Worm (Caenorhabditis elegans) whole organism, mixed stage, embryonic: ENCODE measurements around the gene nhr-12.

ENCODE experiments used
- M03D4.4 ChIP-seq: sonication (generic microtip); optimal IDR thresholded peaks from 2 replicates; lab custom pipeline; 2017; ENCODE audit warnings: mild to moderate bottlenecking, missing genetic modification characterization, missing compliant biosample characterization
- bed-3 ChIP-seq: fragments of 200-800 bp; sonication (Bioruptor generic); optimal IDR thresholded peaks from 3 replicates; lab custom pipeline; 2018; ENCODE audit warnings: mild to moderate bottlenecking, missing genetic modification characterization, moderate library complexity, missing compliant biosample characterization
- blmp-1 ChIP-seq: fragments of 150-350 bp; optimal IDR thresholded peaks from 2 replicates; lab custom pipeline; 2014; ENCODE audit warnings: missing biosample characterization, missing genetic modification characterization
- ceh-39 ChIP-seq: fragments of 150-350 bp; optimal IDR thresholded peaks from 2 replicates; lab custom pipeline; 2014; ENCODE audit warnings: missing biosample characterization, missing genetic modification characterization
- ceh-43 ChIP-seq: fragments of 200-800 bp; sonication (Bioruptor generic); optimal IDR thresholded peaks from 2 replicates; lab custom pipeline; 2018; ENCODE audit warnings: mild to moderate bottlenecking, missing genetic modification characterization, moderate library complexity, missing compliant biosample characterization
- ceh-83 ChIP-seq: fragments of 200-800 bp; sonication (Bioruptor generic); optimal IDR thresholded peaks from 2 replicates; lab custom pipeline; 2018; ENCODE audit warnings: mild to moderate bottlenecking, missing genetic modification characterization, missing compliant biosample characterization
- ces-1 ChIP-seq: fragments of 150-350 bp; optimal IDR thresholded peaks from 2 replicates; lab custom pipeline; 2014; ENCODE audit warnings: missing biosample characterization, missing genetic modification reagents, missing genetic modification characterization
- cnd-1 ChIP-seq: fragments of 200-800 bp; sonication (Bioruptor generic); optimal IDR thresholded peaks from 2 replicates; lab custom pipeline; 2018; ENCODE audit warnings: mild to moderate bottlenecking, missing genetic modification characterization, missing compliant biosample characterization
- drap-1 ChIP-seq: fragments of 200-800 bp; sonication (Bioruptor generic); optimal IDR thresholded peaks from 3 replicates; lab custom pipeline; 2018; ENCODE audit warnings: mild to moderate bottlenecking, missing genetic modification characterization, missing compliant biosample characterization
- elt-1 ChIP-seq: sonication (generic microtip); optimal IDR thresholded peaks from 2 replicates; lab custom pipeline; 2017; ENCODE audit warnings: missing genetic modification characterization, mild to moderate bottlenecking, missing compliant biosample characterization, antibody characterized with exemption, moderate library complexity, borderline replicate concordance; ENCODE audit not compliant: insufficient read depth
- elt-3 ChIP-seq: fragments of 150-350 bp; optimal IDR thresholded peaks from 2 replicates; lab custom pipeline; 2014; ENCODE audit warnings: missing biosample characterization, missing genetic modification characterization
- flh-1 ChIP-seq: fragments of 200-800 bp; sonication (Bioruptor generic); optimal IDR thresholded peaks from 2 replicates; lab custom pipeline; 2018; ENCODE audit warnings: mild to moderate bottlenecking, missing genetic modification characterization, moderate library complexity, missing compliant biosample characterization
- ham-2 ChIP-seq: fragments of 200-800 bp; sonication (Bioruptor generic); optimal IDR thresholded peaks from 2 replicates; lab custom pipeline; 2018; ENCODE audit warnings: mild to moderate bottlenecking, missing genetic modification characterization, missing compliant biosample characterization
- hlh-1 ChIP-seq: fragments of 150-350 bp; optimal IDR thresholded peaks from 2 replicates; lab custom pipeline; 2014; ENCODE audit warnings: missing biosample characterization, missing genetic modification reagents, missing genetic modification characterization
- lin-13 ChIP-seq: fragments of 150-350 bp; optimal IDR thresholded peaks from 2 replicates; lab custom pipeline; 2014; ENCODE audit warnings: missing biosample characterization, missing genetic modification characterization
- lin-32 ChIP-seq: fragments of 200-800 bp; sonication (Bioruptor generic); optimal IDR thresholded peaks from 2 replicates; lab custom pipeline; 2018; ENCODE audit warnings: mild to moderate bottlenecking, missing genetic modification characterization, missing compliant biosample characterization
- lsy-2 ChIP-seq: fragments of 150-350 bp; optimal IDR thresholded peaks from 2 replicates; lab custom pipeline; 2014; ENCODE audit warnings: missing biosample characterization, missing genetic modification characterization
- mab-5 ChIP-seq: fragments of 150-350 bp; optimal IDR thresholded peaks from 2 replicates; lab custom pipeline; 2014; ENCODE audit warnings: missing biosample characterization, missing genetic modification characterization
- mep-1 ChIP-seq: fragments of 150-350 bp; optimal IDR thresholded peaks from 2 replicates; lab custom pipeline; 2017; ENCODE audit warnings: missing biosample characterization, missing genetic modification reagents, missing genetic modification characterization, inconsistent platforms
- mls-2 ChIP-seq: sonication (generic microtip); optimal IDR thresholded peaks from 2 replicates; lab custom pipeline; 2016; ENCODE audit warnings: mild to moderate bottlenecking, missing genetic modification characterization, moderate library complexity, missing compliant biosample characterization
- nhr-12 ChIP-seq: fragments of 150-350 bp; optimal IDR thresholded peaks from 2 replicates; lab custom pipeline; 2014; ENCODE audit warnings: missing biosample characterization, missing genetic modification characterization
- nhr-2 ChIP-seq: fragments of 150-350 bp; optimal IDR thresholded peaks from 2 replicates; lab custom pipeline; 2014; ENCODE audit warnings: missing biosample characterization, missing genetic modification characterization
- nhr-237 ChIP-seq: fragments of 150-350 bp; optimal IDR thresholded peaks from 2 replicates; lab custom pipeline; 2014; ENCODE audit warnings: missing biosample characterization, missing genetic modification characterization
- nhr-76 ChIP-seq: sonication (generic microtip); optimal IDR thresholded peaks from 2 replicates; lab custom pipeline; 2017; ENCODE audit warnings: missing biosample characterization, missing genetic modification characterization
- pha-4 ChIP-seq: fragments of 150-350 bp; optimal IDR thresholded peaks from 2 replicates; lab custom pipeline; 2018; ENCODE audit warnings: missing biosample characterization, missing genetic modification reagents, missing genetic modification characterization
- sem-2 ChIP-seq: fragments of 200-800 bp; sonication (Bioruptor generic); optimal IDR thresholded peaks from 2 replicates; lab custom pipeline; 2018; ENCODE audit warnings: mild to moderate bottlenecking, missing genetic modification characterization, missing compliant biosample characterization
- snpc-4 ChIP-seq: fragments of 150-350 bp; optimal IDR thresholded peaks from 2 replicates; lab custom pipeline; 2014; ENCODE audit warnings: missing biosample characterization, missing genetic modification characterization
- sptf-1 ChIP-seq: sonication (generic microtip); optimal IDR thresholded peaks from 2 replicates; lab custom pipeline; 2017; ENCODE audit warnings: mild to moderate bottlenecking, missing genetic modification characterization, moderate library complexity, missing compliant biosample characterization
- tbx-8 ChIP-seq: fragments of 200-800 bp; sonication (Bioruptor generic); optimal IDR thresholded peaks from 2 replicates; lab custom pipeline; 2018; ENCODE audit warnings: mild to moderate bottlenecking, missing genetic modification characterization, moderate library complexity, missing compliant biosample characterization
- unc-120 ChIP-seq: sonication (generic microtip); optimal IDR thresholded peaks from 2 replicates; lab custom pipeline; 2017; ENCODE audit warnings: missing genetic modification characterization, missing compliant biosample characterization; ENCODE audit not compliant: poor library complexity, severe bottlenecking
- unc-39 ChIP-seq: fragments of 150-350 bp; optimal IDR thresholded peaks from 2 replicates; lab custom pipeline; 2014; ENCODE audit warnings: missing biosample characterization, missing genetic modification characterization
- unc-62 ChIP-seq: fragments of 150-350 bp; optimal IDR thresholded peaks from 2 replicates; lab custom pipeline; 2014; ENCODE audit warnings: missing biosample characterization, missing genetic modification reagents, missing genetic modification characterization
- zip-8 ChIP-seq: fragments of 150-350 bp; optimal IDR thresholded peaks from 2 replicates; lab custom pipeline; 2014; ENCODE audit warnings: missing biosample characterization, missing genetic modification characterization
- ztf-11 ChIP-seq: fragments of 150-350 bp; optimal IDR thresholded peaks from 2 replicates; lab custom pipeline; 2014; ENCODE audit warnings: missing biosample characterization, missing genetic modification characterization

Gene nhr-12

ce11 chrV:10044735-10045134 is 39.1 kb downstream of the nhr-12 start:
- TF ChIP-seq unc-120 (no peak), ceh-39 (tag; lab: Kevin White, UChicago) (no peak), ceh-83 (GFP tag; lab: Kevin White, UChicago) (no peak), lin-32 (GFP tag; lab: Kevin White, UChicago) (no peak), sptf-1 (tag; lab: Kevin White, UChicago) (no peak), pha-4 (no peak), drap-1 (GFP tag; lab: Kevin White, UChicago) (no peak), lsy-2 (tag; lab: Kevin White, UChicago) (no peak), ceh-43 (GFP tag; lab: Kevin White, UChicago) (no peak), flh-1 (GFP tag; lab: Kevin White, UChicago) (no peak), ztf-11 (no peak), unc-39 (tag; lab: Kevin White, UChicago) (no peak), mab-5 (tag; lab: Kevin White, UChicago) (no peak), elt-1 (tag; lab: Kevin White, UChicago) (no peak), M03D4.4 (tag; lab: Kevin White, UChicago) (no peak), elt-3 (no peak), mep-1 (no peak), snpc-4 (tag; lab: Kevin White, UChicago) (no peak), nhr-76 (tag; lab: Kevin White, UChicago) (no peak), nhr-12 (no peak)

DNA sequence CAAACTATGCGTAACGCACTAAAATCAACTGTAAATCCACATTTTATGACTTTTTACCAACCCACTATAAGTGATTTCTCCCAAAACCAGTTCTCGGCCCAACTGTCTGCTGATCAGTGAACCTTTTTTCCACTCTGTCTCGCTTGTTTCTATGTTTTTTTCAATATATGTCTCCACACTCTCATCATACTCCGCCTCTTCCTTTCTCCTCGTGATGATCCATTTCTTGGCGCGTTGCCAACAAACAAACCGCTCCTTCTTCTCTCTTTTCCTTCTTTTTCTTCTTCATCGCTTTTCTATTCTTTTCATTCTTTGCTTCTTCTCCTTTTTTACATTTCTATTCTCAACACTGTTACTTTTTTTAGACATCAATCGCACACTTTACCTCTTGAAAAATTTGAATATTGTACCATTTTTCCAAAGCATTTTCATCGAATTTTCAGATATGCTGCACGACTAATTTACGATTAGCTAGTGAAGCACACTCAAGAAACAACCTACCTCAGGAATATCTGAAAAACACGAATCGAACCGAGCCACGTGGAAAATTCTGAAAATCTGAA is 40.5 kb downstream of the nhr-12 start, which contains the start of gene T06E8.8:
Gene T06E8.8 (plus strand): TSS at position 513 of the 563 bp plus-strand sequence.
- TF ChIP-seq sptf-1 (tag; lab: Kevin White, UChicago) (peak; percentile 3), ceh-39 (tag; lab: Kevin White, UChicago) (no peak)

ce11 chrV:10042254-10042653 is 41.6 kb downstream of the nhr-12 start:
- TF ChIP-seq flh-1 (GFP tag; lab: Kevin White, UChicago) (no peak), pha-4 (peak; percentile 77), lin-13 (tag; lab: Kevin White, UChicago) (peak; percentile 45), sptf-1 (tag; lab: Kevin White, UChicago) (no peak), tbx-8 (GFP tag; lab: Kevin White, UChicago) (no peak), ceh-43 (GFP tag; lab: Kevin White, UChicago) (no peak), mep-1 (peak; percentile 51), ztf-11 (no peak), lin-32 (GFP tag; lab: Kevin White, UChicago) (no peak), drap-1 (GFP tag; lab: Kevin White, UChicago) (no peak), nhr-2 (tag; lab: Kevin White, UChicago) (peak; percentile 0), ceh-39 (tag; lab: Kevin White, UChicago) (peak; percentile 3), hlh-1 (tag; lab: Kevin White, UChicago) (peak; percentile 28), ham-2 (GFP tag; lab: Kevin White, UChicago) (no peak), nhr-237 (tag; lab: Kevin White, UChicago) (peak; percentile 52), lsy-2 (tag; lab: Kevin White, UChicago) (peak; percentile 95), zip-8 (tag; lab: Kevin White, UChicago) (no peak), nhr-12 (no peak), ces-1 (GFP tag; lab: Kevin White, UChicago) (peak; percentile 77), nhr-76 (tag; lab: Kevin White, UChicago) (no peak), unc-62 (peak; percentile 71)

- TF ChIP-seq ztf-11 (no peak), sptf-1 (tag; lab: Kevin White, UChicago) (peak; percentile 63)
Observed at ce11 chrV:10041484-10041883, 42.4 kb downstream of the nhr-12 start.

- TF ChIP-seq mep-1 (peak; percentile 50), nhr-237 (tag; lab: Kevin White, UChicago) (peak; percentile 15), ceh-39 (tag; lab: Kevin White, UChicago) (peak; percentile 29), unc-39 (tag; lab: Kevin White, UChicago) (no peak), elt-3 (no peak), lin-13 (tag; lab: Kevin White, UChicago) (peak; percentile 69), ham-2 (GFP tag; lab: Kevin White, UChicago) (peak; percentile 41), lsy-2 (tag; lab: Kevin White, UChicago) (peak; percentile 74), nhr-12 (no peak), flh-1 (GFP tag; lab: Kevin White, UChicago) (no peak), hlh-1 (tag; lab: Kevin White, UChicago) (peak; percentile 60), ceh-83 (GFP tag; lab: Kevin White, UChicago) (no peak), unc-62 (peak; percentile 49), ces-1 (GFP tag; lab: Kevin White, UChicago) (peak; percentile 58), sem-2 (no peak), unc-120 (peak; percentile 78), mls-2 (tag; lab: Kevin White, UChicago) (peak; percentile 63), mab-5 (tag; lab: Kevin White, UChicago) (no peak), M03D4.4 (tag; lab: Kevin White, UChicago) (peak; percentile 10), pha-4 (peak; percentile 22), blmp-1 (no peak), elt-1 (tag; lab: Kevin White, UChicago) (no peak), ceh-43 (GFP tag; lab: Kevin White, UChicago) (no peak), zip-8 (tag; lab: Kevin White, UChicago) (no peak), drap-1 (GFP tag; lab: Kevin White, UChicago) (peak; percentile 18), tbx-8 (GFP tag; lab: Kevin White, UChicago) (no peak), cnd-1 (tag; lab: Kevin White, UChicago) (peak; percentile 11), bed-3 (peak; percentile 20), nhr-2 (tag; lab: Kevin White, UChicago) (peak; percentile 67), snpc-4 (tag; lab: Kevin White, UChicago) (no peak), sptf-1 (tag; lab: Kevin White, UChicago) (peak; percentile 68)
- TF ChIP-seq, all 35 proteins: peak for 18
Observed at ce11 chrV:10039837-10040236, 44.0 kb downstream of the nhr-12 start.
